Fruit fly (Drosophila melanogaster): ENCODE results near the gene Nsun2.

The Nsun2 gene

dm6 chrX:4089012-4089649 lies 24.4 kb downstream of the Nsun2 start:
- no peak for TF ChIP-seq noc (tag; optimal IDR thresholded peaks at IDR 0.05)

- TF ChIP-seq noc (tag; optimal IDR thresholded peaks at IDR 0.05): no peak
These were observed 38.1 kb downstream of the Nsun2 start, which contains the start of gene CG43689 for dm6 chrX:4075430-4075829. CG43689 (plus strand) TSS chrX:4075743.

dm6 chrX:4061502-4061901 lies 52.0 kb downstream of the Nsun2 start:
- TF ChIP-seq noc (tag; optimal IDR thresholded peaks at IDR 0.05): no peak

Measured in whole organism, larva.